Worm (Caenorhabditis elegans): ENCODE results near the gene B0238.15.

- TF ChIP-seq nhr-76 (tag; optimal IDR thresholded peaks at IDR 0.05) = no peak
- no peak for TF ChIP-seq unc-62 (GFP tag; optimal IDR thresholded peaks at IDR 0.05)
- no peak for TF ChIP-seq lin-39 (tag; optimal IDR thresholded peaks at IDR 0.05)
- TF ChIP-seq nhr-12 (tag; optimal IDR thresholded peaks at IDR 0.05) = no peak
- no peak for TF ChIP-seq aly-2 (tag; optimal IDR thresholded peaks at IDR 0.05)
- TF ChIP-seq ceh-9 (tag; optimal IDR thresholded peaks at IDR 0.05) = no peak
- TF ChIP-seq nhr-237 (tag; optimal IDR thresholded peaks at IDR 0.05) = no peak
- TF ChIP-seq ceh-28 (tag; optimal IDR thresholded peaks at IDR 0.05) = no peak
- TF ChIP-seq elt-2 (tag; optimal IDR thresholded peaks at IDR 0.05) = no peak
Measured at ce11 chrV:5225660-5226059, 14.3 kb upstream of the B0238.15 start.

Measured in whole organism, L3 larva.